Worm (Caenorhabditis elegans) whole organism, L4/young adult: Measurements from ENCODE around the gene syd-1.

Experiments used
- W03F9.2 ChIP-seq: fragments of 150-350 bp; optimal IDR thresholded peaks from 2 replicates; lab custom pipeline; 2014; ENCODE audit warnings: missing biosample characterization, missing genetic modification characterization
- dao-5 ChIP-seq: sonication (generic microtip); optimal IDR thresholded peaks from 2 replicates; lab custom pipeline; 2016; ENCODE audit warnings: missing genotype, missing genetic modification characterization, moderate library complexity, missing compliant biosample characterization
- him-1 ChIP-seq: sonication (generic microtip); optimal IDR thresholded peaks from 2 replicates; lab custom pipeline; 2016; ENCODE audit warnings: missing genotype, missing genetic modification reagents, missing genetic modification characterization, missing compliant biosample characterization

DNA sequence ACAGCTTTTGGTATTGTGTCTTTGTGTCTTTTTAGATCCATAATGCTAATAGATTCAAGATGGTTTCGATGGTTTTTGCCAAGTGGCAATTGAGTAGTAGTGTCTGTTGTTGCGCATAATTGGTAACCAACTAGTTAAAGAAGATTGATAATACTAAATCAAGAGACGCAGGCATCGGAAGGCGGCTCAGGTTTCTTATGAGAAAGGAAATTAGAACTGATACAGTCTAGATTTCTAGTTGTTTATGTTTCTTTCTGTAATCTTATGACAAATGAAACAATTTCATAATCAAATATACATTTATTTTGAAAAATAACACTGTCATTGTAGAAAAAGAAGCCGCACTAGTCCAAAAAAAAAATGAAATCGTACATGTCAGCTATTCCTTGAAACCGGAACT lies 40.9 kb downstream of the syd-1 start, which contains the start of gene ZK1290.10:
- TF ChIP-seq dao-5 (no peak), him-1 (tag; lab: Kevin White, UChicago) (no peak), W03F9.2 (tag; lab: Kevin White, UChicago) (no peak)
